Worm (Caenorhabditis elegans) whole organism, L4 larva: Measurements from ENCODE around the gene ser-6.

Experiments
- D1046.2 ChIP-seq: fragments of 200-800 bp; sonication (Bioruptor generic); IDR thresholded peaks from 2 replicates; pipeline ENCODE4 v1.3.6; 2022; ENCODE audit warnings: missing genetic modification characterization, missing compliant biosample characterization
- F26F4.8 ChIP-seq: fragments of 200-800 bp; sonication (Bioruptor generic); conservative IDR thresholded peaks from 2 replicates; pipeline ENCODE4 v1.3.6; 2022; ENCODE audit warnings: missing genetic modification characterization, missing compliant biosample characterization
- F44E2.7 ChIP-seq: fragments of 200-800 bp; sonication (Bioruptor generic); IDR thresholded peaks from 2 replicates; pipeline ENCODE4 v2.1.2; 2022; ENCODE audit warnings: missing genetic modification characterization, missing compliant biosample characterization
- R02D3.7 ChIP-seq: fragments of 150-350 bp; sonication (generic microtip); optimal IDR thresholded peaks from 3 replicates; lab custom pipeline; 2014; ENCODE audit warnings: missing biosample characterization, missing genetic modification characterization
- T26A8.4 ChIP-seq: fragments of 200-800 bp; sonication (Bioruptor generic); IDR thresholded peaks from 2 replicates; pipeline ENCODE4 v1.3.6; 2022; ENCODE audit warnings: missing genetic modification characterization, missing compliant biosample characterization
- Y48G9A.11 ChIP-seq: fragments of 200-800 bp; sonication (Bioruptor generic); IDR thresholded peaks from 2 replicates; pipeline ENCODE4 v1.3.6; 2022; ENCODE audit warnings: missing genetic modification reagents, missing genetic modification characterization, missing compliant biosample characterization
- aha-1 ChIP-seq: fragments of 150-350 bp; peaks from one replicate; lab custom pipeline; 2014; ENCODE audit warnings: missing biosample characterization, missing genetic modification characterization
- ama-1 ChIP-seq: fragments of 150-350 bp; optimal IDR thresholded peaks from 2 replicates; lab custom pipeline; 2014; ENCODE audit warnings: inconsistent platforms, mixed read lengths
- arid-1 ChIP-seq: fragments of 200-800 bp; sonication (Bioruptor generic); conservative IDR thresholded peaks from 2 replicates; pipeline ENCODE4 v1.3.6; 2022; ENCODE audit warnings: missing genetic modification reagents, missing genetic modification characterization, missing compliant biosample characterization
- attf-4 ChIP-seq: sonication (generic microtip); optimal IDR thresholded peaks from 3 replicates; lab custom pipeline; 2017; ENCODE audit warnings: missing biosample characterization, missing genetic modification characterization
- ceh-32 ChIP-seq: sonication (generic microtip); optimal IDR thresholded peaks from 2 replicates; lab custom pipeline; 2016; ENCODE audit warnings: mild to moderate bottlenecking, missing genetic modification characterization, missing compliant biosample characterization; ENCODE audit not compliant: poor library complexity
- ceh-62 ChIP-seq: sonication (generic microtip); optimal IDR thresholded peaks from 2 replicates; lab custom pipeline; 2017; ENCODE audit warnings: missing biosample characterization, missing genetic modification characterization
- ceh-82 ChIP-seq: sonication (generic microtip); optimal IDR thresholded peaks from 2 replicates; lab custom pipeline; 2017; ENCODE audit warnings: missing biosample characterization, missing genetic modification characterization
- ctbp-1 ChIP-seq: fragments of 200-800 bp; sonication (Bioruptor generic); IDR thresholded peaks from 2 replicates; pipeline ENCODE4 v1.3.6; 2022; ENCODE audit warnings: missing genetic modification reagents, missing genetic modification characterization, missing compliant biosample characterization
- daf-12 ChIP-seq: fragments of 150-350 bp; optimal IDR thresholded peaks from 2 replicates; lab custom pipeline; 2014; ENCODE audit warnings: missing biosample characterization, missing genetic modification reagents, missing genetic modification characterization
- dmd-8 ChIP-seq: fragments of 200-800 bp; sonication (Bioruptor generic); IDR thresholded peaks from 2 replicates; pipeline ENCODE4 v1.3.6; 2022; ENCODE audit warnings: missing genetic modification characterization, missing compliant biosample characterization
- dpl-1 ChIP-seq: fragments of 150-350 bp; optimal IDR thresholded peaks from 2 replicates; lab custom pipeline; 2014; ENCODE audit warnings: missing biosample characterization, missing genetic modification reagents, missing genetic modification characterization
- duxl-1 ChIP-seq: sonication (generic microtip); optimal IDR thresholded peaks from 2 replicates; lab custom pipeline; 2016; ENCODE audit warnings: mild to moderate bottlenecking, missing genetic modification characterization, moderate library complexity, missing compliant biosample characterization; ENCODE audit not compliant: poor library complexity
- egl-27 ChIP-seq: sonication (generic microtip); optimal IDR thresholded peaks from 3 replicates; lab custom pipeline; 2017; ENCODE audit warnings: missing biosample characterization, missing genetic modification reagents, missing genetic modification characterization
- egl-43 ChIP-seq: fragments of 200-800 bp; sonication (Bioruptor generic); IDR thresholded peaks from 2 replicates; pipeline ENCODE4 v1.3.6; 2022; ENCODE audit warnings: missing genetic modification reagents, missing genetic modification characterization, missing compliant biosample characterization
- hif-1 ChIP-seq, 2 experiments: sonication (generic microtip); optimal IDR thresholded peaks; 2 replicates each; lab custom pipeline; 2016 to 2017; ENCODE audit warnings: missing compliant biosample characterization in 2 of 2, missing genetic modification characterization in 2 of 2, missing genetic modification reagents in 2 of 2, missing genotype in 2 of 2, mild to moderate bottlenecking in 1 of 2
- hlh-11 ChIP-seq: fragments of 200-800 bp; sonication (Bioruptor generic); optimal IDR thresholded peaks from 2 replicates; lab custom pipeline; 2018; ENCODE audit warnings: mild to moderate bottlenecking, missing genetic modification characterization, missing compliant biosample characterization
- hlh-30 ChIP-seq: sonication (generic microtip); optimal IDR thresholded peaks from 2 replicates; lab custom pipeline; 2017; ENCODE audit warnings: antibody characterized with exemption, mild to moderate bottlenecking, missing genetic modification characterization, missing compliant biosample characterization; ENCODE audit not compliant: insufficient read depth
- hmg-1.1 ChIP-seq: fragments of 200-800 bp; sonication (Bioruptor generic); IDR thresholded peaks from 2 replicates; pipeline ENCODE4 v1.3.6; 2022; ENCODE audit warnings: missing genetic modification reagents, missing genetic modification characterization, missing compliant biosample characterization
- lin-13 ChIP-seq: fragments of 150-350 bp; optimal IDR thresholded peaks from 2 replicates; lab custom pipeline; 2014; ENCODE audit warnings: missing biosample characterization, missing genetic modification reagents, missing genetic modification characterization
- lin-38 ChIP-seq: fragments of 200-800 bp; sonication (Bioruptor generic); IDR thresholded peaks from 2 replicates; pipeline ENCODE4 v1.3.6; 2022; ENCODE audit warnings: missing genetic modification reagents, missing genetic modification characterization, missing compliant biosample characterization
- lin-39 ChIP-seq: fragments of 150-350 bp; optimal IDR thresholded peaks from 2 replicates; lab custom pipeline; 2014; ENCODE audit warnings: missing biosample characterization, missing genetic modification reagents, missing genetic modification characterization
- lir-3 ChIP-seq: sonication (generic microtip); optimal IDR thresholded peaks from 2 replicates; lab custom pipeline; 2016; ENCODE audit warnings: mild to moderate bottlenecking, missing genetic modification characterization, missing compliant biosample characterization
- madf-5 ChIP-seq, 2 experiments: fragments of 200-800 bp; sonication (Bioruptor generic); IDR thresholded peaks; 2 replicates each; pipeline ENCODE4 v1.3.6; 2022; ENCODE audit warnings: missing compliant biosample characterization in 2 of 2, missing genetic modification characterization in 2 of 2
- madf-9 ChIP-seq: fragments of 200-800 bp; sonication (Bioruptor generic); conservative IDR thresholded peaks from 2 replicates; pipeline ENCODE4 v1.3.6; 2022; ENCODE audit warnings: missing genetic modification reagents, missing genetic modification characterization, missing compliant biosample characterization
- mep-1 ChIP-seq: fragments of 150-350 bp; sonication (generic microtip); optimal IDR thresholded peaks from 3 replicates; lab custom pipeline; 2014; ENCODE audit warnings: missing biosample characterization, missing genetic modification characterization
- mes-2 ChIP-seq: sonication (generic microtip); optimal IDR thresholded peaks from 2 replicates; lab custom pipeline; 2016; ENCODE audit warnings: missing genotype, mild to moderate bottlenecking, missing genetic modification characterization, missing compliant biosample characterization; ENCODE audit not compliant: poor library complexity, severe bottlenecking
- mxl-2 ChIP-seq: fragments of 200-800 bp; sonication (Bioruptor generic); conservative IDR thresholded peaks from 2 replicates; pipeline ENCODE4 v1.3.6; 2022; ENCODE audit warnings: missing genetic modification reagents, missing genetic modification characterization, missing compliant biosample characterization
- mxl-3 ChIP-seq: fragments of 200-800 bp; sonication (Bioruptor generic); optimal IDR thresholded peaks from 2 replicates; lab custom pipeline; 2018; ENCODE audit warnings: mild to moderate bottlenecking, missing genetic modification characterization, missing compliant biosample characterization
- nhr-11 ChIP-seq: fragments of 150-350 bp; optimal IDR thresholded peaks from 2 replicates; lab custom pipeline; 2014; ENCODE audit warnings: missing biosample characterization, missing genetic modification characterization
- nhr-111 ChIP-seq: fragments of 200-800 bp; sonication (Bioruptor generic); optimal IDR thresholded peaks from 2 replicates; lab custom pipeline; 2018; ENCODE audit warnings: mild to moderate bottlenecking, missing genetic modification characterization, missing compliant biosample characterization
- nhr-25 ChIP-seq: sonication (generic microtip); optimal IDR thresholded peaks from 2 replicates; lab custom pipeline; 2017; ENCODE audit warnings: missing genetic modification characterization, mild to moderate bottlenecking, missing compliant biosample characterization, antibody characterized with exemption, moderate library complexity, borderline replicate concordance; ENCODE audit not compliant: insufficient read depth
- nhr-28 ChIP-seq: fragments of 150-350 bp; optimal IDR thresholded peaks from 2 replicates; lab custom pipeline; 2014; ENCODE audit warnings: missing biosample characterization, missing genetic modification characterization
- nhr-48 ChIP-seq: sonication (generic microtip); optimal IDR thresholded peaks from 2 replicates; lab custom pipeline; 2016; ENCODE audit warnings: mild to moderate bottlenecking, missing genetic modification characterization, missing compliant biosample characterization
- rbr-2 ChIP-seq: sonication (generic microtip); optimal IDR thresholded peaks from 2 replicates; lab custom pipeline; 2016; ENCODE audit warnings: missing genotype, missing genetic modification characterization, missing compliant biosample characterization
- set-16 ChIP-seq: fragments of 200-800 bp; sonication (Bioruptor generic); IDR thresholded peaks from 2 replicates; pipeline ENCODE4 v1.3.6; 2022; ENCODE audit warnings: missing genetic modification reagents, missing genetic modification characterization, missing compliant biosample characterization
- skn-1 ChIP-seq: fragments of 150-350 bp; optimal IDR thresholded peaks from 2 replicates; lab custom pipeline; 2014; ENCODE audit warnings: missing biosample characterization, missing genetic modification characterization
- snpc-1.2 ChIP-seq: fragments of 200-800 bp; sonication (Bioruptor generic); IDR thresholded peaks from 2 replicates; pipeline ENCODE4 v1.3.6; 2022; ENCODE audit warnings: missing genetic modification reagents, missing genetic modification characterization, missing compliant biosample characterization
- unc-62 ChIP-seq, 3 experiments: fragments of 150-350 bp in 1 of 3; sonication (generic microtip); optimal IDR thresholded peaks in 2 of 3; peaks in 1 of 3; 1 replicate in 1 of 3; 2 replicates in 2 of 3; lab custom pipeline; 2014 to 2017; ENCODE audit warnings: missing biosample characterization in 3 of 3, missing genetic modification characterization in 3 of 3, missing genetic modification reagents in 3 of 3, missing genotype in 1 of 3
- zfp-3 ChIP-seq: fragments of 200-800 bp; sonication (Bioruptor generic); conservative IDR thresholded peaks from 2 replicates; pipeline ENCODE4 v1.3.6; 2022; ENCODE audit warnings: missing genetic modification reagents, missing genetic modification characterization, missing compliant biosample characterization
- ztf-7 ChIP-seq: fragments of 150-350 bp; optimal IDR thresholded peaks from 2 replicates; lab custom pipeline; 2014; ENCODE audit warnings: missing biosample characterization, missing genetic modification characterization

ser-6 gene

ce11 chrIV:2982443-2982842, 22.5 kb downstream of the ser-6 start:
- TF ChIP-seq aha-1 (peak; percentile 70), zfp-3 (no peak), F26F4.8 (no peak)

DNA sequence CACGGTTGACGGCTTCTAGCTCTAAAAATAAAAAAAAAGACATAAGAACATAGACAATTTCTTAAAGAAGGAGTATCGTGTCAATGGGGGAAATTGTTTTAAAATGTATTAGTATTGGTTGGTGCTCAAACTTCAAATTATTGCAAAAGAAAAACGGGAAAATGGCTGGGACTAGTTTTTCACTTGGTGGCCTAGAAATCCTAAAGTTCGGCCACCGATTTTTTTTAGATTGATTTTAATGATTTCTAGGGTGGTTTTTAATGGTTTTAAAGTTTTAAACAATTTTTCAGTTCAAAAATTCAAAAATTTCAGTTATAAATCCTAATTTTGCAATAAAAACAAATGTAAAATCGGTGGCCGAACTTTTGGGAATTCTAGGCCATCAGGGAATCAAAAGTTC, 26.8 kb downstream of the ser-6 start:
- TF ChIP-seq madf-5 (GFP tag; IDR thresholded peaks at IDR 0.05; lab: Robert Waterston, UW) (no peak), nhr-48 (tag; lab: Kevin White, UChicago) (no peak), lin-13 (GFP tag; lab: Kevin White, UChicago) (no peak), mep-1 (tag; lab: Kevin White, UChicago) (no peak), ceh-62 (tag; lab: Kevin White, UChicago) (no peak), unc-62 (GFP tag; optimal IDR thresholded peaks at IDR 0.05 in 1 of 2; lab: Kevin White, UChicago) (peak in 1 of 2 experiments; percentile 77), unc-62 (tag; optimal IDR thresholded peaks at IDR 0.05; lab: Kevin White, UChicago) (no peak), aha-1 (peak; percentile 1), daf-12 (no peak)

ce11 chrIV:2990519-2990918, 30.6 kb downstream of the ser-6 start:
- TF ChIP-seq snpc-1.2 (GFP tag; lab: Robert Waterston, UW) (peak; percentile 46; the same call in 1 of the 2 replicates), ceh-82 (tag; lab: Kevin White, UChicago) (no peak), R02D3.7 (no peak), hlh-30 (tag; lab: Kevin White, UChicago) (peak; percentile 34), arid-1 (GFP tag; lab: Robert Waterston, UW) (0 out of 2 replicates have a peak, but pooled peaks have one; percentile 17), lin-38 (GFP tag; lab: Robert Waterston, UW) (0 out of 2 replicates have a peak, but pooled peaks have one; percentile 5), nhr-25 (tag; lab: Kevin White, UChicago) (no peak), ztf-7 (tag; lab: Kevin White, UChicago) (no peak), skn-1 (no peak), lin-39 (no peak), attf-4 (tag; lab: Kevin White, UChicago) (no peak), lir-3 (no peak), mep-1 (tag; lab: Kevin White, UChicago) (peak; percentile 1), aha-1 (peak; percentile 61), dmd-8 (no peak), madf-9 (GFP tag; lab: Robert Waterston, UW) (no peak), unc-62 (GFP tag; optimal IDR thresholded peaks at IDR 0.05 in 1 of 2; lab: Kevin White, UChicago) (peak in 1 of 2 experiments; percentile 15), unc-62 (tag; optimal IDR thresholded peaks at IDR 0.05; lab: Kevin White, UChicago) (no peak), duxl-1 (tag; lab: Kevin White, UChicago) (no peak), dpl-1 (GFP tag; lab: Kevin White, UChicago) (no peak), set-16 (GFP tag; lab: Robert Waterston, UW) (peak; percentile 97), ctbp-1 (GFP tag; lab: Robert Waterston, UW) (peak; percentile 54; the same call in 1 of the 2 replicates), egl-27 (no peak), D1046.2 (GFP tag; lab: Robert Waterston, UW) (0 out of 2 replicates have a peak, but pooled peaks have one; percentile 68), nhr-28 (tag; lab: Kevin White, UChicago) (no peak), nhr-111 (no peak), hlh-11 (tag; lab: Kevin White, UChicago) (peak; percentile 44), ceh-32 (tag; lab: Kevin White, UChicago) (no peak), nhr-11 (tag; lab: Kevin White, UChicago) (no peak), mxl-2 (GFP tag; lab: Robert Waterston, UW) (no peak), hif-1 (tag; optimal IDR thresholded peaks at IDR 0.05; lab: Kevin White, UChicago) (peak in 1 of 2 experiments; percentile 29), mes-2 (tag; lab: Kevin White, UChicago) (no peak), T26A8.4 (GFP tag; lab: Robert Waterston, UW) (peak; percentile 52), egl-43 (GFP tag; lab: Robert Waterston, UW) (peak; percentile 77), F44E2.7 (GFP tag; lab: Robert Waterston, UW) (0 out of 2 replicates have a peak, but pooled peaks have one; percentile 50), Y48G9A.11 (GFP tag; lab: Robert Waterston, UW) (no peak), hmg-1.1 (GFP tag; lab: Robert Waterston, UW) (peak; percentile 56), mxl-3 (peak; percentile 47), ama-1 (lab: Kevin White, UChicago) (no peak), rbr-2 (tag; lab: Kevin White, UChicago) (peak; percentile 7)
